Worm (Caenorhabditis elegans) whole organism, young adult: Measurements from ENCODE around the gene ubc-15.

Experiments
- B0336.3 ChIP-seq: fragments of 200-800 bp; sonication (Bioruptor generic); IDR thresholded peaks from 2 replicates; pipeline ENCODE4 v1.3.6; 2022; ENCODE audit warnings: missing genetic modification characterization, missing compliant biosample characterization
- F10E7.11 ChIP-seq: sonication (generic microtip); optimal IDR thresholded peaks from 2 replicates; lab custom pipeline; 2017; ENCODE audit warnings: mild to moderate bottlenecking, missing genetic modification characterization, moderate library complexity, missing compliant biosample characterization
- F57A8.1 ChIP-seq: fragments of 200-800 bp; sonication (Bioruptor generic); optimal IDR thresholded peaks from 2 replicates; lab custom pipeline; 2018; ENCODE audit warnings: mild to moderate bottlenecking, missing genetic modification characterization, moderate library complexity, missing compliant biosample characterization
- K12H6.12 ChIP-seq: fragments of 200-800 bp; sonication (Bioruptor generic); optimal IDR thresholded peaks from 2 replicates; lab custom pipeline; 2018; ENCODE audit warnings: mild to moderate bottlenecking, missing genetic modification characterization, missing compliant biosample characterization
- Y95B8A.8 ChIP-seq: fragments of 200-800 bp; sonication (Bioruptor generic); IDR thresholded peaks from 2 replicates; pipeline ENCODE4 v1.3.6; 2022; ENCODE audit warnings: missing genetic modification reagents, missing genetic modification characterization, missing compliant biosample characterization
- ZK185.1 ChIP-seq: sonication (generic microtip); optimal IDR thresholded peaks from 2 replicates; lab custom pipeline; 2016; ENCODE audit warnings: mild to moderate bottlenecking, missing genetic modification characterization, missing compliant biosample characterization; ENCODE audit not compliant: poor library complexity, severe bottlenecking
- aptf-2 ChIP-seq: fragments of 200-800 bp; sonication (Bioruptor generic); conservative IDR thresholded peaks from 2 replicates; pipeline ENCODE4 v1.3.6; 2022; ENCODE audit warnings: missing genetic modification reagents, missing genetic modification characterization, missing compliant biosample characterization
- aptf-3 ChIP-seq: fragments of 200-800 bp; sonication (Bioruptor generic); IDR thresholded peaks from 2 replicates; pipeline ENCODE4 v1.3.6; 2022; ENCODE audit warnings: missing genetic modification characterization, missing compliant biosample characterization
- attf-3 ChIP-seq: fragments of 200-800 bp; sonication (Bioruptor generic); conservative IDR thresholded peaks from 2 replicates; pipeline ENCODE4 v1.3.6; 2022; ENCODE audit warnings: missing genetic modification reagents, missing genetic modification characterization, missing compliant biosample characterization
- ceh-100 ChIP-seq: fragments of 200-800 bp; sonication (Bioruptor generic); IDR thresholded peaks from 2 replicates; pipeline ENCODE4 v1.3.6; 2022; ENCODE audit warnings: missing genetic modification reagents, missing genetic modification characterization, missing compliant biosample characterization
- ceh-40 ChIP-seq: fragments of 200-800 bp; sonication (Bioruptor generic); IDR thresholded peaks from 2 replicates; pipeline ENCODE4 v1.3.6; 2022; ENCODE audit warnings: missing genetic modification characterization, missing compliant biosample characterization
- ceh-91 ChIP-seq: fragments of 200-800 bp; sonication (Bioruptor generic); IDR thresholded peaks from 2 replicates; pipeline ENCODE4 v1.3.6; 2022; ENCODE audit warnings: missing genetic modification reagents, missing genetic modification characterization, missing compliant biosample characterization
- chd-7 ChIP-seq: sonication (generic microtip); optimal IDR thresholded peaks from 2 replicates; lab custom pipeline; 2016; ENCODE audit warnings: mild to moderate bottlenecking, missing genetic modification characterization, moderate library complexity, missing compliant biosample characterization
- egrh-3 ChIP-seq: fragments of 200-800 bp; sonication (Bioruptor generic); IDR thresholded peaks from 2 replicates; pipeline ENCODE4 v1.3.6; 2022; ENCODE audit warnings: missing genetic modification reagents, missing genetic modification characterization, missing compliant biosample characterization
- ets-4 ChIP-seq: fragments of 200-800 bp; sonication (Bioruptor generic); optimal IDR thresholded peaks from 2 replicates; lab custom pipeline; 2018; ENCODE audit warnings: mild to moderate bottlenecking, missing genetic modification characterization, missing compliant biosample characterization
- gei-17 ChIP-seq: fragments of 200-800 bp; sonication (Bioruptor generic); optimal IDR thresholded peaks from 2 replicates; lab custom pipeline; 2018; ENCODE audit warnings: mild to moderate bottlenecking, missing genetic modification characterization, missing compliant biosample characterization
- him-1 ChIP-seq: sonication (generic microtip); optimal IDR thresholded peaks from 2 replicates; lab custom pipeline; 2016; ENCODE audit warnings: missing genotype, missing genetic modification reagents, missing genetic modification characterization, missing compliant biosample characterization
- hlh-12 ChIP-seq: sonication (generic microtip); optimal IDR thresholded peaks from 2 replicates; lab custom pipeline; 2016; ENCODE audit warnings: missing genetic modification characterization, missing compliant biosample characterization
- hmg-1.2 ChIP-seq: fragments of 200-800 bp; sonication (Bioruptor generic); IDR thresholded peaks from 2 replicates; pipeline ENCODE4 v1.3.6; 2022; ENCODE audit warnings: missing genetic modification reagents, missing genetic modification characterization, missing compliant biosample characterization
- hsf-1 ChIP-seq: fragments of 200-800 bp; sonication (Bioruptor generic); IDR thresholded peaks from 2 replicates; pipeline ENCODE4 v1.3.6; 2022; ENCODE audit warnings: missing genetic modification reagents, missing genetic modification characterization, missing compliant biosample characterization
- lag-1 ChIP-seq: fragments of 200-800 bp; sonication (Bioruptor generic); IDR thresholded peaks from 2 replicates; pipeline ENCODE4 v1.3.6; 2022; ENCODE audit warnings: missing genetic modification reagents, missing genetic modification characterization, missing compliant biosample characterization
- mcd-1 ChIP-seq: fragments of 200-800 bp; sonication (Bioruptor generic); IDR thresholded peaks from 2 replicates; pipeline ENCODE4 v1.3.6; 2022; ENCODE audit warnings: missing genetic modification reagents, missing genetic modification characterization, missing compliant biosample characterization
- mes-4 ChIP-seq: sonication (generic microtip); optimal IDR thresholded peaks from 2 replicates; lab custom pipeline; 2016; ENCODE audit warnings: missing genotype, missing genetic modification characterization, missing compliant biosample characterization
- nfya-1 ChIP-seq: sonication (generic microtip); optimal IDR thresholded peaks from 2 replicates; lab custom pipeline; 2017; ENCODE audit warnings: antibody characterized with exemption, missing compliant biosample characterization, missing genetic modification characterization, borderline replicate concordance; ENCODE audit not compliant: insufficient read depth
- nfyb-1 ChIP-seq: fragments of 200-800 bp; sonication (Bioruptor generic); IDR thresholded peaks from 2 replicates; pipeline ENCODE4 v1.3.6; 2022; ENCODE audit warnings: missing genetic modification reagents, missing genetic modification characterization, missing compliant biosample characterization
- nhr-80 ChIP-seq: sonication (generic microtip); optimal IDR thresholded peaks from 2 replicates; lab custom pipeline; 2016; ENCODE audit warnings: missing genetic modification characterization, missing compliant biosample characterization
- rpc-1 ChIP-seq, 2 experiments: fragments of 150-350 bp in 1 of 2; sonication (generic microtip) in 1 of 2; optimal IDR thresholded peaks; 2 replicates each; lab custom pipeline; 2014 to 2018; ENCODE audit warnings: missing biosample characterization in 1 of 2, missing genetic modification characterization in 1 of 2, missing genetic modification reagents in 1 of 2, missing genotype in 1 of 2
- unc-62 ChIP-seq: fragments of 150-350 bp; optimal IDR thresholded peaks from 2 replicates; lab custom pipeline; 2014; ENCODE audit warnings: missing biosample characterization, missing genetic modification reagents, missing genetic modification characterization
- zfh-2 ChIP-seq: fragments of 200-800 bp; sonication (Bioruptor generic); conservative IDR thresholded peaks from 2 replicates; pipeline ENCODE4 v1.3.6; 2022; ENCODE audit warnings: missing genetic modification reagents, missing genetic modification characterization, missing compliant biosample characterization
- ztf-18 ChIP-seq: sonication (generic microtip); optimal IDR thresholded peaks from 2 replicates; lab custom pipeline; 2016; ENCODE audit warnings: missing genotype, mild to moderate bottlenecking, missing genetic modification characterization, missing compliant biosample characterization
- ztf-3 ChIP-seq: fragments of 200-800 bp; sonication (Bioruptor generic); optimal IDR thresholded peaks from 2 replicates; lab custom pipeline; 2018; ENCODE audit warnings: mild to moderate bottlenecking, missing genetic modification characterization, missing compliant biosample characterization

The ubc-15 gene

ce11 chrII:2925806-2926558 is 12.6 kb upstream of the ubc-15 start:
- TF ChIP-seq chd-7 (no peak), ztf-3 (no peak), Y95B8A.8 (no peak), zfh-2 (peak; percentile 68), nfya-1 (no peak), F57A8.1 (no peak), hmg-1.2 (GFP tag; lab: Robert Waterston, UW) (no peak), aptf-3 (0 out of 2 replicates have a peak, but pooled peaks have one; percentile 7), hlh-12 (tag; lab: Kevin White, UChicago) (no peak), ZK185.1 (tag; lab: Kevin White, UChicago) (no peak), ztf-18 (tag; lab: Kevin White, UChicago) (no peak), ets-4 (GFP tag; lab: Kevin White, UChicago) (peak; percentile 3), gei-17 (GFP tag; lab: Kevin White, UChicago) (no peak), egrh-3 (GFP tag; lab: Robert Waterston, UW) (peak; percentile 72), F10E7.11 (tag; lab: Kevin White, UChicago) (peak; percentile 15), mcd-1 (GFP tag; lab: Robert Waterston, UW) (0 out of 2 replicates have a peak, but pooled peaks have one; percentile 28), ceh-91 (no peak), aptf-2 (GFP tag; lab: Robert Waterston, UW) (no peak)

ce11 chrII:2925032-2925431 is 11.6 kb upstream of the ubc-15 start:
- peak; percentile 67 for TF ChIP-seq hmg-1.2 (GFP tag; lab: Robert Waterston, UW)
- peak; percentile 61; the same call in 1 of the 2 replicates for TF ChIP-seq egrh-3 (GFP tag; lab: Robert Waterston, UW)
- TF ChIP-seq rpc-1 (optimal IDR thresholded peaks at IDR 0.05; lab: Kevin White, UChicago), result no peak
- TF ChIP-seq rpc-1 (tag; optimal IDR thresholded peaks at IDR 0.05; lab: Kevin White, UChicago), result no peak
- peak; percentile 55; the same call in 1 of the 2 replicates for TF ChIP-seq zfh-2
- no peak for TF ChIP-seq mes-4 (tag; lab: Kevin White, UChicago)

ce11 chrII:2923617-2924016 is 10.2 kb upstream of the ubc-15 start, which contains the start of gene ZK355.2:
ZK355.2 (plus strand) TSS chrII:2923917.
- TF ChIP-seq nhr-80 (tag; lab: Kevin White, UChicago) (peak; percentile 16), him-1 (tag; lab: Kevin White, UChicago) (no peak), attf-3 (GFP tag; lab: Robert Waterston, UW) (0 out of 2 replicates have a peak, but pooled peaks have one; percentile 38), lag-1 (no peak), K12H6.12 (no peak), aptf-3 (no peak)

- TF ChIP-seq hmg-1.2 (GFP tag; lab: Robert Waterston, UW) (peak; percentile 93), ceh-40 (GFP tag; lab: Robert Waterston, UW) (no peak), unc-62 (GFP tag; lab: Kevin White, UChicago) (no peak), hsf-1 (GFP tag; lab: Robert Waterston, UW) (0 out of 2 replicates have a peak, but pooled peaks have one; percentile 6), nfyb-1 (0 out of 2 replicates have a peak, but pooled peaks have one; percentile 37), B0336.3 (GFP tag; lab: Robert Waterston, UW) (no peak), aptf-2 (GFP tag; lab: Robert Waterston, UW) (no peak), ceh-100 (GFP tag; lab: Robert Waterston, UW) (no peak), mcd-1 (GFP tag; lab: Robert Waterston, UW) (0 out of 2 replicates have a peak, but pooled peaks have one; percentile 35), Y95B8A.8 (0 out of 2 replicates have a peak, but pooled peaks have one; percentile 0)
Observed at ce11 chrII:2922782-2923181, 9.4 kb upstream of the ubc-15 start.
